Worm (Caenorhabditis elegans) whole organism, midembryonic: ENCODE data around the gene F25E5.1.

Source experiments
- flt-1 ChIP-seq: fragments of 200-800 bp; sonication (Bioruptor generic); IDR thresholded peaks from 2 replicates; pipeline ENCODE4 v1.3.6; 2022; ENCODE audit warnings: missing genetic modification characterization, missing compliant biosample characterization
- klf-2 ChIP-seq: fragments of 200-800 bp; sonication (Bioruptor generic); conservative IDR thresholded peaks from 2 replicates; pipeline ENCODE4 v1.3.6; 2022; ENCODE audit warnings: missing genetic modification reagents, missing genetic modification characterization, missing compliant biosample characterization

DNA sequence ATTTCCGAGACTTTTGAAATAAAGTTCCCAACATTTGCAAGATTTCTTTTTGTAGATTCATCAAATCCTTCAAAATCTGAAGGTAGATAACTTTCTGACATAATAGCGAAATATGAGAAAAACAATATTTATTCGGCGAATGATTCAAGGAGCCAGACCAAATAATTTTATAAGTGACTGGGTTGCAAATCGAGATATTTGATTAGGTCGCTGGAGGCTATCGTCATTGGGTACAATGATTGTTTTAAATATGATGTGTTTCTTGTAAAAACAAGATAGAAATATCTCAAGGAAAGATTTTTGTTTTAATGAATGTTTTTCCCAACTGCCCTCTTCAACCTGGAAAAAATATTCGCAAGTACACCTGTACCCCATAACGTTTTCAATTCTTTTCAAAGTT, 36.8 kb upstream of the F25E5.1 start, which contains the start of gene srw-69:
- TF ChIP-seq klf-2 (GFP tag; lab: Robert Waterston, UW), result no peak
- TF ChIP-seq flt-1 (GFP tag; lab: Robert Waterston, UW), result no peak
